Fruit fly (Drosophila melanogaster): ENCODE measurements around the gene CG32037.

Gene CG32037

DNA sequence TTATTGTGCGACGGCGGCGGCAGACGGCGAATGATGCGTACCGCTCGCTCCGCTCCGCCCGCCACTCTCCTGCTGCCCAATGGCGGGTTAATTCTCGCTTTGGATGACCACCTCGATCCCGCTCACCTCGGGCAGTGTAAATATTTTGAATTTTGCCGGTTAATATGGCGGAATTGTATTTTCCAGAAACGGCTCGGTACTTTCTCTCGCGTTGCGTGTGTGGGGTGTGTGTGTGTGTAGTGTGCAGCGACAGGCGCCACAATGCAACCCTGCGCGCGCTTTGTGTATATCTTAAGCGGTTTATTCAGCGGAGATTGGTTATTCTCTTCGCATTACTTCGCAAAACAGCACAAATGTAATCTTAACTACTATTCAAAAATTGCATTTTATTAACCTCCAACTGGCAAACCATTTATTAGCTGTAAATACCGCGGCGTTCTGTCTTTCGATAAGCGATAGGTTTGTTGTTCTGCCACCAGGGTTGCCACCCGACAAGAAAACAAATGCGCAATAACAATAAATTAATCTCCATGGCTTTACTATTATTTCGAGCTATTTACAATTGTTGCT, 36.1 kb downstream of the CG32037 start, which contains the start of the genes phol and CG3552 (continued):
- TF ChIP-seq Opbp (GFP tag; IDR thresholded peaks at IDR 0.05; ENCODE audit: partially characterized antibody) (0 out of 3 replicates have a peak, but pooled peaks have one; percentile 38), Dek (tag; optimal IDR thresholded peaks at IDR 0.05) (no peak), gfzf (GFP tag; optimal IDR thresholded peaks at IDR 0.05) (peak; percentile 51), Sry-β (GFP tag; optimal IDR thresholded peaks at IDR 0.05) (peak; percentile 42), Med (GFP tag) (peak; percentile 82), CG9437 (GFP tag; optimal IDR thresholded peaks at IDR 0.05) (peak; percentile 29), Doc3 (GFP tag; IDR thresholded peaks at IDR 0.05; ENCODE audit: partially characterized antibody) (0 out of 3 replicates have a peak, but pooled peaks have one; percentile 46), CG7786 (GFP tag; optimal IDR thresholded peaks at IDR 0.05) (no peak), CG18262 (tag; optimal IDR thresholded peaks at IDR 0.05) (peak; percentile 13), Blimp-1 (GFP tag; optimal IDR thresholded peaks at IDR 0.05) (no peak), exex (tag; optimal IDR thresholded peaks at IDR 0.05) (no peak), CG2712 (tag; optimal IDR thresholded peaks at IDR 0.05) (peak; percentile 16), Stat92E (GFP tag; optimal IDR thresholded peaks at IDR 0.05) (no peak), CG2120 (GFP tag; optimal IDR thresholded peaks at IDR 0.05) (peak; percentile 40), Scr (GFP tag; IDR thresholded peaks at IDR 0.05; ENCODE audit: partially characterized antibody) (peak; percentile 57), mld (GFP tag; IDR thresholded peaks at IDR 0.05; ENCODE audit: partially characterized antibody) (no peak), PHDP (tag; optimal IDR thresholded peaks at IDR 0.05) (peak; percentile 7), bcd (GFP tag; optimal IDR thresholded peaks at IDR 0.05) (peak; percentile 24), Bgb (GFP tag; IDR thresholded peaks at IDR 0.05; ENCODE audit: partially characterized antibody) (peak; percentile 30; the same call in 1 of the 2 replicates), pzg (GFP tag; optimal IDR thresholded peaks at IDR 0.05) (peak; percentile 57), BEAF-32 (GFP tag; optimal IDR thresholded peaks at IDR 0.05) (peak; percentile 57), sd (tag; optimal IDR thresholded peaks at IDR 0.05) (peak; percentile 51), crp (GFP tag; optimal IDR thresholded peaks at IDR 0.05) (peak in 1 of 2 experiments; percentile 0), CG10979 (tag; optimal IDR thresholded peaks at IDR 0.05) (peak; percentile 7), CG18476 (GFP tag; optimal IDR thresholded peaks at IDR 0.05) (no peak), pum (GFP tag; optimal IDR thresholded peaks at IDR 0.05) (no peak), CG17186 (GFP tag; optimal IDR thresholded peaks at IDR 0.05) (peak; percentile 97), ci (GFP tag; IDR thresholded peaks at IDR 0.05) (peak; percentile 30; the same call in 1 of the 3 replicates), CG4820 (GFP tag; optimal IDR thresholded peaks at IDR 0.05) (no peak), crol (GFP tag; IDR thresholded peaks at IDR 0.05) (peak; percentile 25; the same call in 1 of the 2 replicates), gem (tag; optimal IDR thresholded peaks at IDR 0.05) (peak; percentile 33), ftz-f1 (GFP tag; optimal IDR thresholded peaks at IDR 0.05) (no peak), NFAT (GFP tag; IDR thresholded peaks at IDR 0.05) (no peak), sna (GFP tag; IDR thresholded peaks at IDR 0.05; ENCODE audit: partially characterized antibody) (peak; percentile 66; the same call in 1 of the 2 replicates), pan (optimal IDR thresholded peaks at IDR 0.05) (no peak), pan (GFP tag; optimal IDR thresholded peaks at IDR 0.05 in 1 of 2, IDR thresholded peaks at IDR 0.05 in 1 of 2) (no peak), psq (GFP tag; optimal IDR thresholded peaks at IDR 0.05) (no peak), Adf1 (GFP tag; IDR thresholded peaks at IDR 0.05) (peak; percentile 48), CG42726 (GFP tag; IDR thresholded peaks at IDR 0.05; ENCODE audit: partially characterized antibody) (no peak), Nf-YB (GFP tag; optimal IDR thresholded peaks at IDR 0.05) (no peak), Asciz (GFP tag; optimal IDR thresholded peaks at IDR 0.05) (no peak), Hey (tag; optimal IDR thresholded peaks at IDR 0.05) (no peak), CG11093 (GFP tag; IDR thresholded peaks at IDR 0.05) (no peak), CG2678 (tag; optimal IDR thresholded peaks at IDR 0.05) (peak; percentile 2), CG4617 (GFP tag; optimal IDR thresholded peaks at IDR 0.05; ENCODE audit: borderline replicate concordance) (peak; percentile 92), CG9727 (GFP tag; optimal IDR thresholded peaks at IDR 0.05) (peak; percentile 33), unc-4 (GFP tag; IDR thresholded peaks at IDR 0.05; ENCODE audit: partially characterized antibody) (peak; percentile 43)

All from whole organism, embryonic.